Worm (Caenorhabditis elegans): ENCODE data around the gene lat-1.

lat-1 gene

DNA sequence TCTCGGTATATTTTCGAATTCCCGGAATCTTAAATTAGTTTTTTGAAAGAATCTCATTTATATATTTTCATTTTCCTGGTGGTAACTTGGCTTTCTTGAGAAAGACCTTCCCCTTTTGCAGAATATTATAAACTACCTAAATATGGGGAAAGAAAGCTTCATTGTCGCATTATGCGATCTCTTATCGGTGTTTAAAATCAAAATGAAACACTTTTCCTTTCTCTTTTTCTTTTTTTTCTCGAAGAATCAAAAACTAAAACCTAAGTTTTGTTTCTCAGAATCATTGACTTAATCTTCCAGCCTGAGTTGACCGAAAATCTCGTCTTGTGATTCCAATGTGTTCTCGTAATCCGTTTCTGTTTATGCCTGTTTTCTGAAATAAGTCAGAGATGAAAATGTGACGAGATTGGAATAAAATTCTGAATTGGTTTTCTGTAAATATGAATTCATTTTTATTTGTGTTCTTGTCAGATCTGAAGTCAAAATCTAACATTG lies 15.9 kb downstream of the lat-1 start (continued):
- TF ChIP-seq daf-8 (GFP tag; IDR thresholded peaks at IDR 0.05): no peak
- TF ChIP-seq nhr-48 (tag; optimal IDR thresholded peaks at IDR 0.05): no peak
- TF ChIP-seq zip-11 (GFP tag; IDR thresholded peaks at IDR 0.05): no peak

DNA sequence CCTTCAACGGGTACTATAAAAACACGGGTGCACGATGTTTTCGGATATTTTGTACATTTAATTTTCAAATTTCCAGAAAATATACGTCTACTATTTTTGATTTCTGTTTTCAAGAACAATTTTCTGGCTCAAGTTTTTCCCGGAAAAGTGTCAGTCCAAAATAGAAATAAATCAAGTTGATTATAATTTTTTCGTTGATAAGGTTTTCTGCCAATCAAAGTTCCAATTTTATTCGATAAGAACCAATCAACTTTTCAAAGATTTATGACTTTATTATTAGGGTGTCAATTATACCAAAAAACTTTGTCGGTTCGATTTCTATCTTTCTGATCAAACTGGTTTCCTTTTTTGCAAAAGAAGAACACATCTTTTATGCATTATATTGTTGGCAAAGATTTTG lies 18.0 kb downstream of the lat-1 start:
- no peak for TF ChIP-seq rbr-2 (tag; optimal IDR thresholded peaks at IDR 0.05)
- TF ChIP-seq fos-1 (tag; optimal IDR thresholded peaks at IDR 0.05): no peak
- no peak for TF ChIP-seq mdt-29 (GFP tag; IDR thresholded peaks at IDR 0.05)
- no peak for TF ChIP-seq ceh-82 (tag; optimal IDR thresholded peaks at IDR 0.05)
- peak; percentile 68; the same call in 1 of the 2 replicates for TF ChIP-seq ceh-20 (GFP tag; IDR thresholded peaks at IDR 0.05)
- TF ChIP-seq dmd-6 (GFP tag; IDR thresholded peaks at IDR 0.05): peak; percentile 89
- peak; percentile 15 for TF ChIP-seq dve-1 (tag; optimal IDR thresholded peaks at IDR 0.05; ENCODE audit: insufficient read depth)
- no peak for TF ChIP-seq php-3 (GFP tag; IDR thresholded peaks at IDR 0.05)
- no peak for TF ChIP-seq attf-4 (tag; optimal IDR thresholded peaks at IDR 0.05)
- TF ChIP-seq tra-1 (GFP tag; IDR thresholded peaks at IDR 0.05): peak; percentile 47; the same call in 1 of the 2 replicates
- TF ChIP-seq saeg-2 (GFP tag; IDR thresholded peaks at IDR 0.05): no peak
- TF ChIP-seq duxl-1 (tag; optimal IDR thresholded peaks at IDR 0.05; ENCODE audit: poor library complexity): no peak
- no peak for TF ChIP-seq F49E8.2 (tag; optimal IDR thresholded peaks at IDR 0.05; ENCODE audit: borderline replicate concordance)

DNA sequence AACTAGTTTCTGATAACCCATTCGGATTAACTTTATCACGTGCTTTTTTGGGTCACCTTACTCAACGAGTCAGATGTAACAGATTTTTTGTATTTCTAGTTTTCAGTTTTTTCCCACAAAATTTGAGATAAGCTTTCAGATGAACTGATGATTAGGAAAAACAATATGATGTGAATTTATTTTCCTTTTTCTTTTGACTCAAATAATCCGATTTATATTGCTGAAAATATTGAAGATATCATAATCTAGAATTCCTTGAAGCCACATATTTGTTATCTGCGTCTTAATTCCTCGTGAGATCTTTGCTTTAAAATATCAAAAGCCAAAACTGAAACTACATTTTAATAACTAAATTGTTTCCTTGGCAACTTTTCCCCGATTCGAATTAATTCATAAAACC lies 20.0 kb downstream of the lat-1 start:
- no peak for TF ChIP-seq arid-1 (GFP tag; conservative IDR thresholded peaks at IDR 0.05)
- no peak for TF ChIP-seq nhr-111 (GFP tag; optimal IDR thresholded peaks at IDR 0.05)
- no peak for TF ChIP-seq nhr-10 (tag; optimal IDR thresholded peaks at IDR 0.05)

DNA sequence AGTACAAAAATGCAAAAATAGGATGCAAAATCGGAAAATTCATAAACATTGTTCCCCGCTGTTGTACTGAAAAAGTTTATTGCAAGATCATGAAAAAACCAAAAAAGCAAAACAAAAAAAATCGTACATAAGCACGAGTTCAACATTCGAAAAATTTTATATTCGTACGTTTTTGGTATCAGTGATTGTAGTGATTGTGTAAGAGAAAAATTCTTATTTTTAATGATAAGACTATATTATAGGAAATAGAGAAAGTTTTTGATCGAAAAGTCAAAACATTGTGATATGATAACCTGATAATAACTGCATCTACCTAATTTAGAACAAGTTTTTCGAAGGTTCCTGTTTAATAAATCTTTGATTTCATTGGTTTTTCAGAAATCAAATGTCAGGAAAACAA lies 20.7 kb downstream of the lat-1 start:
- TF ChIP-seq T20F7.1 (GFP tag; optimal IDR thresholded peaks at IDR 0.05): no peak
- TF ChIP-seq nhr-77 (tag; optimal IDR thresholded peaks at IDR 0.05): peak; percentile 19
- peak; percentile 6 for TF ChIP-seq pqm-1 (tag; optimal IDR thresholded peaks at IDR 0.05)
- no peak for TF ChIP-seq daf-16 (GFP tag; optimal IDR thresholded peaks at IDR 0.05)
- TF ChIP-seq daf-16 (tag; optimal IDR thresholded peaks at IDR 0.05): peak; percentile 54
- TF ChIP-seq Y75B8A.6 (GFP tag; IDR thresholded peaks at IDR 0.05): no peak
- peak; percentile 65 for TF ChIP-seq nhr-28 (tag; optimal IDR thresholded peaks at IDR 0.05)

DNA sequence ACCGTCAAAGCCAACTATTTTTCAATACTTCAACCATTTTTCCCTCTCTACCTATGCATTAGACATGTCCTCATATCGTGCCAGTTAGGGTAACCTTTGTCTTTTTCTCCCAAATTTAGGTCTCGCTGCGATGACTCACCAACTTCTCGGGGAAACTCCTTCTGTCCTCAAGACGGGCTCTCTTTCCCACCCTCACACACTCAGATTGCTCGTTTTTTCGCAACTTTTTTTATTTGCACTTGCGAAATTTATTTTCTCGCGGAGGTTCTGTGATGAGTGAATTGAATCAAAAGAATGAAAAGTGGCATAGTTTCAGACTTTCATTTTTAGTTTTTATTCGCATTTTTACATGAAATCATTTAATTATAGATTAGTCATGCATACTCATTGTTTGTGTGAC lies 23.7 kb downstream of the lat-1 start:
- TF ChIP-seq aha-1 (tag) (no peak), ceh-32 (tag; optimal IDR thresholded peaks at IDR 0.05; ENCODE audit: poor library complexity) (no peak), zip-2 (tag; optimal IDR thresholded peaks at IDR 0.05) (no peak), pqm-1 (tag; optimal IDR thresholded peaks at IDR 0.05) (no peak), gei-8 (GFP tag; optimal IDR thresholded peaks at IDR 0.05) (no peak), nhr-102 (tag; optimal IDR thresholded peaks at IDR 0.05) (no peak), ceh-20 (GFP tag; IDR thresholded peaks at IDR 0.05) (no peak)

DNA sequence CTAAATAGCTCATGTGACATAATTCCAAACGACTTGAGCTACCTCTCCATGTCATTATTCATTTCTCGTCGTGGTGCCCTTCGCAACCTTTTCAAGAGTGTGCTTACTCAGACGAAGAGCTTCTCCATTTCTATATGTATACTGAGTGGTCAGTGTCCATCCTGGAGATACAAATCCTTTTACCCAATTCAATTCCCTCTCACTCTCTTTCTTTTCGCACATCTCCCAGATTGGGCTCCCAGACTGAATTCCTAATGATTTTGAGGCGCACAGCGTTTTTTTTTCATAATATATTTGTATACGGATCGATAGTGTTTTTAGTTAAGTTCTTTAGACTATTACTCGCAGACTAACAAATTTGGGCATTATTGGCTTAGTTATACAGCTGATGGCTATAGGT lies 24.3 kb downstream of the lat-1 start:
- TF ChIP-seq ces-1 (GFP tag; optimal IDR thresholded peaks at IDR 0.05): peak; percentile 3
- TF ChIP-seq fkh-10 (GFP tag; optimal IDR thresholded peaks at IDR 0.05): no peak
- TF ChIP-seq lsy-2 (tag; optimal IDR thresholded peaks at IDR 0.05): no peak
- no peak for TF ChIP-seq lin-13 (GFP tag; optimal IDR thresholded peaks at IDR 0.05)
